Worm (Caenorhabditis elegans): ENCODE measurements around the gene slcr-46.2.
A peak's percentile ranks its signal among the peaks of the same experiment; 100 is the strongest.

- TF ChIP-seq nhr-6 (tag; optimal IDR thresholded peaks at IDR 0.05) (no peak), fos-1 (tag; optimal IDR thresholded peaks at IDR 0.05) (peak; percentile 63), unc-62 (GFP tag; optimal IDR thresholded peaks at IDR 0.05) (no peak), nhr-237 (tag; optimal IDR thresholded peaks at IDR 0.05) (no peak), snpc-4 (tag; optimal IDR thresholded peaks at IDR 0.05) (no peak), unc-39 (tag; optimal IDR thresholded peaks at IDR 0.05) (no peak), ceh-82 (tag; optimal IDR thresholded peaks at IDR 0.05) (no peak), mbf-1 (tag; optimal IDR thresholded peaks at IDR 0.05) (no peak), ZK546.5 (tag; optimal IDR thresholded peaks at IDR 0.05) (no peak), mdl-1 (tag; optimal IDR thresholded peaks at IDR 0.05) (no peak), nhr-11 (tag; optimal IDR thresholded peaks at IDR 0.05) (no peak), lin-39 (tag; optimal IDR thresholded peaks at IDR 0.05) (no peak)
These were observed 15.4 kb upstream of the slcr-46.2 start, which contains the start of the genes C25F9.6 and C25F9.10 for ce11 chrV:19405276-19405815.
